Worm (Caenorhabditis elegans) whole organism, young adult: Measurements from ENCODE around the gene Y11D7A.8.

Experiments used
- B0019.2 ChIP-seq: fragments of 200-800 bp; sonication (Bioruptor generic); conservative IDR thresholded peaks from 2 replicates; pipeline ENCODE4 v1.3.6; 2022; ENCODE audit warnings: missing genetic modification reagents, missing genetic modification characterization, missing compliant biosample characterization
- B0261.1 ChIP-seq: sonication (generic microtip); optimal IDR thresholded peaks from 2 replicates; lab custom pipeline; 2016; ENCODE audit warnings: mild to moderate bottlenecking, missing genetic modification characterization, moderate library complexity, missing compliant biosample characterization
- B0336.3 ChIP-seq: fragments of 200-800 bp; sonication (Bioruptor generic); IDR thresholded peaks from 2 replicates; pipeline ENCODE4 v1.3.6; 2022; ENCODE audit warnings: missing genetic modification characterization, missing compliant biosample characterization
- C17E4.6 ChIP-seq: fragments of 200-800 bp; sonication (Bioruptor generic); IDR thresholded peaks from 2 replicates; pipeline ENCODE4 v1.3.6; 2022; ENCODE audit warnings: missing genetic modification reagents, missing genetic modification characterization, missing compliant biosample characterization
- F33H1.4 ChIP-seq: fragments of 200-800 bp; sonication (Bioruptor generic); IDR thresholded peaks from 2 replicates; pipeline ENCODE4 v1.3.6; 2022; ENCODE audit warnings: missing genetic modification reagents, missing genetic modification characterization, missing compliant biosample characterization
- F39B2.1 ChIP-seq: fragments of 200-800 bp; sonication (Bioruptor generic); IDR thresholded peaks from 2 replicates; pipeline ENCODE4 v1.3.6; 2022; ENCODE audit warnings: missing genetic modification reagents, missing genetic modification characterization, missing compliant biosample characterization
- F49E8.2 ChIP-seq: sonication (generic microtip); optimal IDR thresholded peaks from 3 replicates; lab custom pipeline; 2017; ENCODE audit warnings: missing genetic modification characterization, mild to moderate bottlenecking, missing compliant biosample characterization, antibody characterized with exemption, moderate library complexity; ENCODE audit not compliant: insufficient read depth
- K12H6.12 ChIP-seq: fragments of 200-800 bp; sonication (Bioruptor generic); optimal IDR thresholded peaks from 2 replicates; lab custom pipeline; 2018; ENCODE audit warnings: mild to moderate bottlenecking, missing genetic modification characterization, missing compliant biosample characterization
- T07F8.4 ChIP-seq: sonication (generic microtip); optimal IDR thresholded peaks from 2 replicates; lab custom pipeline; 2016; ENCODE audit warnings: mild to moderate bottlenecking, missing genetic modification characterization, moderate library complexity, missing compliant biosample characterization
- T26A5.8 ChIP-seq: sonication (generic microtip); optimal IDR thresholded peaks from 2 replicates; lab custom pipeline; 2016; ENCODE audit warnings: missing genetic modification characterization, missing compliant biosample characterization
- Y56A3A.18 ChIP-seq: fragments of 200-800 bp; sonication (Bioruptor generic); IDR thresholded peaks from 2 replicates; pipeline ENCODE4 v1.3.6; 2022; ENCODE audit warnings: missing genetic modification reagents, missing genetic modification characterization, missing compliant biosample characterization
- Y67H2A.10 ChIP-seq: fragments of 200-800 bp; sonication (Bioruptor generic); conservative IDR thresholded peaks from 2 replicates; pipeline ENCODE4 v1.3.6; 2022; ENCODE audit warnings: missing genetic modification reagents, missing genetic modification characterization, missing compliant biosample characterization
- akir-1 ChIP-seq: fragments of 200-800 bp; sonication (Bioruptor generic); optimal IDR thresholded peaks from 2 replicates; lab custom pipeline; 2018; ENCODE audit warnings: mild to moderate bottlenecking, missing genetic modification characterization, moderate library complexity, missing compliant biosample characterization
- atf-7 ChIP-seq: sonication (generic microtip); optimal IDR thresholded peaks from 2 replicates; lab custom pipeline; 2017; ENCODE audit warnings: mild to moderate bottlenecking, missing genetic modification characterization, missing compliant biosample characterization
- attf-3 ChIP-seq: fragments of 200-800 bp; sonication (Bioruptor generic); conservative IDR thresholded peaks from 2 replicates; pipeline ENCODE4 v1.3.6; 2022; ENCODE audit warnings: missing genetic modification reagents, missing genetic modification characterization, missing compliant biosample characterization
- attf-5 ChIP-seq: fragments of 200-800 bp; sonication (Bioruptor generic); optimal IDR thresholded peaks from 2 replicates; lab custom pipeline; 2018; ENCODE audit warnings: mild to moderate bottlenecking, missing genetic modification characterization, missing compliant biosample characterization
- attf-6 ChIP-seq: fragments of 200-800 bp; sonication (Bioruptor generic); IDR thresholded peaks from 2 replicates; pipeline ENCODE4 v1.3.6; 2022; ENCODE audit warnings: missing genetic modification reagents, missing genetic modification characterization, missing compliant biosample characterization
- cebp-1 ChIP-seq, 2 experiments: fragments of 200-800 bp in 1 of 2; sonication (Bioruptor generic) in 1 of 2; sonication (generic microtip) in 1 of 2; IDR thresholded peaks in 1 of 2; optimal IDR thresholded peaks in 1 of 2; 2 replicates each; pipeline versions ENCODE4 v1.3.6 to Lab custom; 2017 to 2022; ENCODE audit warnings: missing compliant biosample characterization in 2 of 2, missing genetic modification characterization in 2 of 2, mild to moderate bottlenecking in 1 of 2, missing genetic modification reagents in 1 of 2, moderate library complexity in 1 of 2
- ceh-40 ChIP-seq: fragments of 200-800 bp; sonication (Bioruptor generic); IDR thresholded peaks from 2 replicates; pipeline ENCODE4 v1.3.6; 2022; ENCODE audit warnings: missing genetic modification characterization, missing compliant biosample characterization
- ceh-79 ChIP-seq: sonication (generic microtip); optimal IDR thresholded peaks from 2 replicates; lab custom pipeline; 2017; ENCODE audit warnings: mild to moderate bottlenecking, missing genetic modification characterization, missing compliant biosample characterization
- ceh-91 ChIP-seq: fragments of 200-800 bp; sonication (Bioruptor generic); IDR thresholded peaks from 2 replicates; pipeline ENCODE4 v1.3.6; 2022; ENCODE audit warnings: missing genetic modification reagents, missing genetic modification characterization, missing compliant biosample characterization
- chd-7 ChIP-seq: sonication (generic microtip); optimal IDR thresholded peaks from 2 replicates; lab custom pipeline; 2016; ENCODE audit warnings: mild to moderate bottlenecking, missing genetic modification characterization, moderate library complexity, missing compliant biosample characterization
- dox-1 ChIP-seq: fragments of 200-800 bp; sonication (Bioruptor generic); IDR thresholded peaks from 2 replicates; pipeline ENCODE4 v1.3.6; 2022; ENCODE audit warnings: missing genetic modification reagents, missing genetic modification characterization, missing compliant biosample characterization
- dpl-1 ChIP-seq: fragments of 150-350 bp; optimal IDR thresholded peaks from 2 replicates; lab custom pipeline; 2014; ENCODE audit warnings: missing biosample characterization, missing genetic modification reagents, missing genetic modification characterization
- fkh-3 ChIP-seq: sonication (generic microtip); optimal IDR thresholded peaks from 2 replicates; lab custom pipeline; 2016; ENCODE audit warnings: mild to moderate bottlenecking, missing genetic modification characterization, missing compliant biosample characterization
- him-1 ChIP-seq: sonication (generic microtip); optimal IDR thresholded peaks from 2 replicates; lab custom pipeline; 2016; ENCODE audit warnings: missing genotype, missing genetic modification reagents, missing genetic modification characterization, missing compliant biosample characterization
- hlh-12 ChIP-seq: sonication (generic microtip); optimal IDR thresholded peaks from 2 replicates; lab custom pipeline; 2016; ENCODE audit warnings: missing genetic modification characterization, missing compliant biosample characterization
- let-526 ChIP-seq: fragments of 200-800 bp; sonication (Bioruptor generic); IDR thresholded peaks from 2 replicates; pipeline ENCODE4 v1.3.6; 2022; ENCODE audit warnings: missing genetic modification reagents, missing genetic modification characterization, missing compliant biosample characterization
- let-607 ChIP-seq, 2 experiments: fragments of 200-800 bp in 1 of 2; sonication (Bioruptor generic) in 1 of 2; sonication (generic microtip) in 1 of 2; optimal IDR thresholded peaks; 2 replicates each; lab custom pipeline; 2016 to 2018; ENCODE audit warnings: mild to moderate bottlenecking in 2 of 2, missing compliant biosample characterization in 2 of 2, missing genetic modification characterization in 2 of 2, moderate library complexity in 2 of 2, missing genotype in 1 of 2
- lin-26 ChIP-seq: fragments of 200-800 bp; sonication (Bioruptor generic); IDR thresholded peaks from 2 replicates; pipeline ENCODE4 v1.3.6; 2022; ENCODE audit warnings: missing genetic modification reagents, missing genetic modification characterization, missing compliant biosample characterization
- lin-35 ChIP-seq, 3 experiments: fragments of 150-350 bp in 2 of 3; sonication (generic microtip) in 1 of 3; optimal IDR thresholded peaks; 2 replicates each; lab custom pipeline; 2014 to 2018; ENCODE audit warnings: missing biosample characterization in 3 of 3, missing genetic modification characterization in 3 of 3, missing genetic modification reagents in 3 of 3
- nhr-27 ChIP-seq: fragments of 200-800 bp; sonication (Bioruptor generic); optimal IDR thresholded peaks from 2 replicates; lab custom pipeline; 2018; ENCODE audit warnings: mild to moderate bottlenecking, missing genetic modification characterization, moderate library complexity, missing compliant biosample characterization
- pbrm-1 ChIP-seq: fragments of 200-800 bp; sonication (Bioruptor generic); IDR thresholded peaks from 2 replicates; pipeline ENCODE4 v1.3.6; 2022; ENCODE audit warnings: missing genetic modification reagents, missing genetic modification characterization, missing compliant biosample characterization
- rcor-1 ChIP-seq: fragments of 200-800 bp; sonication (Bioruptor generic); IDR thresholded peaks from 2 replicates; pipeline ENCODE4 v1.3.6; 2022; ENCODE audit warnings: missing genetic modification reagents, missing genetic modification characterization, missing compliant biosample characterization
- repo-1 ChIP-seq: sonication (generic microtip); optimal IDR thresholded peaks from 2 replicates; lab custom pipeline; 2017; ENCODE audit warnings: mild to moderate bottlenecking, missing genetic modification characterization, missing compliant biosample characterization
- snpc-1.3 ChIP-seq: sonication (generic microtip); optimal IDR thresholded peaks from 2 replicates; lab custom pipeline; 2017; ENCODE audit warnings: missing genetic modification characterization, mild to moderate bottlenecking, missing compliant biosample characterization, antibody characterized with exemption, moderate library complexity, missing genotype, missing genetic modification reagents; ENCODE audit not compliant: insufficient read depth
- snpc-4 ChIP-seq, 5 experiments: fragments of 150-350 bp in 1 of 5; sonication (generic microtip) in 4 of 5; optimal IDR thresholded peaks; 2 replicates each; lab custom pipeline; 2014 to 2018; ENCODE audit warnings: missing genetic modification characterization in 5 of 5, missing biosample characterization in 3 of 5, antibody characterized with exemption in 2 of 5, mild to moderate bottlenecking in 2 of 5, missing compliant biosample characterization in 2 of 5, missing genotype in 2 of 5, moderate library complexity in 2 of 5, missing genetic modification reagents in 1 of 5
- tbx-9 ChIP-seq: sonication (generic microtip); optimal IDR thresholded peaks from 2 replicates; lab custom pipeline; 2016; ENCODE audit warnings: borderline replicate concordance, missing genetic modification characterization, inconsistent platforms, missing compliant biosample characterization
- unc-130 ChIP-seq: sonication (generic microtip); optimal IDR thresholded peaks from 2 replicates; lab custom pipeline; 2016; ENCODE audit warnings: missing genetic modification reagents, missing genetic modification characterization, missing compliant biosample characterization
- unc-62 ChIP-seq: fragments of 150-350 bp; optimal IDR thresholded peaks from 2 replicates; lab custom pipeline; 2014; ENCODE audit warnings: missing biosample characterization, missing genetic modification reagents, missing genetic modification characterization
- zim-3 ChIP-seq: sonication (generic microtip); optimal IDR thresholded peaks from 2 replicates; lab custom pipeline; 2017; ENCODE audit warnings: mild to moderate bottlenecking, missing genetic modification characterization, moderate library complexity, missing compliant biosample characterization
- ztf-18 ChIP-seq: sonication (generic microtip); optimal IDR thresholded peaks from 2 replicates; lab custom pipeline; 2016; ENCODE audit warnings: missing genotype, mild to moderate bottlenecking, missing genetic modification characterization, missing compliant biosample characterization

The Y11D7A.8 gene

DNA sequence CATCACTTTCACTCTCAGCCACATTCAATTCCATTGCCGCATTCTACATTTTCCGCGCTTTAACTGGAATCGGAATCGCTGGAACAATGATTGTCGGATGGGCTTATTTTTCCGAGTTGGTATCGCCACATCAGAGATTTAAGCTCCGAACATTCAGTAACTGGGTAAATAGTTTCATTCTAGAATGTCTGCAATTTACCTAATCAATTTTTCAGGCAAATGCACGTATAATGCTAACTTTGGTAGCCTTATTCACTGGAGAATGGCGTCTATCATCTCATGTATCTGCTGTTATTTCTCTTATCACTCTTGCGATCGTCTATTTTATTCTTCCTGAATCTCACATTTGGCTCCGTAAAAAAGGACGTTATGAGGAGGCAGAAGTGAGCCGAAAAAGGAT lies 32.8 kb upstream of the Y11D7A.8 start:
- TF ChIP-seq lin-35 (GFP tag; optimal IDR thresholded peaks at IDR 0.05; lab: Kevin White, UChicago) (no peak), ceh-40 (GFP tag; lab: Robert Waterston, UW) (no peak), dpl-1 (GFP tag; lab: Kevin White, UChicago) (no peak), T07F8.4 (no peak), fkh-3 (tag; lab: Kevin White, UChicago) (no peak), unc-130 (GFP tag; lab: Kevin White, UChicago) (no peak), chd-7 (tag; lab: Kevin White, UChicago) (no peak), Y67H2A.10 (GFP tag; lab: Robert Waterston, UW) (no peak), ceh-91 (GFP tag; lab: Robert Waterston, UW) (no peak), ztf-18 (tag; lab: Kevin White, UChicago) (no peak), pbrm-1 (GFP tag; lab: Robert Waterston, UW) (no peak)

DNA sequence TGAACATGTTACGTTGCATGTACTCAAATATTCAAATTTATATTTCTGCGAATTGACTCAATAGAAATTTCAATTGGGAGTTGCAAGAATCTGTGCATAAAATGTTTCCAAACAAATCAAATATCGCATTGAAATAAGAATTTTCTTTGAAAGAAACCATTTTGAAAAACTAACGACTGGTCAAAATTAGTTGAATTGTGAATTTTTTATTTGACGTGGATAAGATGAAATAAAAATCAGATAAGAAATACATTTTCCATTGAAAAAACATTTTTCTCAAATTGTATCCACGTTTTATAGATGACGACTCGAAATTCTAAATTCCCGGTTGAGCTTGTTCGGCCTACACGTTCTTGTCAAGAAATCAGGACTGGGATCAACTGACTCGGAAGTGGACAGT lies 26.4 kb upstream of the Y11D7A.8 start, which contains the start of gene C46C2.3:
C46C2.3 (plus strand) TSS at position 301 of the 400 bp plus-strand sequence.
- TF ChIP-seq atf-7 (tag; lab: Kevin White, UChicago) (no peak), dox-1 (GFP tag; lab: Robert Waterston, UW) (no peak), unc-62 (GFP tag; lab: Kevin White, UChicago) (no peak), Y56A3A.18 (GFP tag; lab: Robert Waterston, UW) (no peak), snpc-1.3 (no peak), repo-1 (no peak), B0261.1 (no peak), tbx-9 (tag; lab: Kevin White, UChicago) (no peak), let-607 (tag; optimal IDR thresholded peaks at IDR 0.05; lab: Kevin White, UChicago) (no peak), lin-26 (GFP tag; lab: Robert Waterston, UW) (no peak), rcor-1 (no peak), attf-3 (GFP tag; lab: Robert Waterston, UW) (no peak), snpc-4 (GFP tag; optimal IDR thresholded peaks at IDR 0.05; lab: Kevin White, UChicago) (no peak), snpc-4 (tag; optimal IDR thresholded peaks at IDR 0.05; lab: Kevin White, UChicago) (no peak), him-1 (tag; lab: Kevin White, UChicago) (no peak), ceh-40 (GFP tag; lab: Robert Waterston, UW) (no peak), akir-1 (GFP tag; lab: Kevin White, UChicago) (no peak), ceh-79 (tag; lab: Kevin White, UChicago) (no peak), F49E8.2 (tag; lab: Kevin White, UChicago) (no peak), zim-3 (tag; lab: Kevin White, UChicago) (no peak)

DNA sequence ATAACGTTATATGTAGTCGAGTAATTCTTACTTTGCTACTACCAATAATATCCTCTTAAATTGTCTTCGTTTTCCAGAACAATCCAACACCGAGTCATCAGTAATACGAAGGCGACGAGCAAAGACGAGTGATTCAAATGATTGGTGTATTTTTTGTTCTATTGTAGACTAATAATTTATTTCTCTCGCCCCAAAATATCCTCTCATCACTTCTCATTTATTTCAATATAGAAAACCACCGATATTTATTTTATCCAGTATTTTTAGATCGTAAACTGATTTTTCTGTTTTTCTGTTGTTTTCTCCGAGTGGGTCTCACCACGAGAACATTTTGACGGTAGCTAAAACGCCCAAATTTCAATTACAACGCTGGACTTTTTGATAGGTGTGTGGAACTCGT lies 23.5 kb upstream of the Y11D7A.8 start:
- TF ChIP-seq cebp-1 (GFP tag; IDR thresholded peaks at IDR 0.05; lab: Robert Waterston, UW) (no peak), cebp-1 (tag; optimal IDR thresholded peaks at IDR 0.05; lab: Kevin White, UChicago) (no peak), snpc-4 (GFP tag; optimal IDR thresholded peaks at IDR 0.05; lab: Kevin White, UChicago) (no peak), snpc-4 (tag; optimal IDR thresholded peaks at IDR 0.05; lab: Kevin White, UChicago) (no peak), K12H6.12 (tag; lab: Kevin White, UChicago) (no peak), T26A5.8 (tag; lab: Kevin White, UChicago) (no peak), chd-7 (tag; lab: Kevin White, UChicago) (no peak), attf-5 (GFP tag; lab: Kevin White, UChicago) (no peak), nhr-27 (tag; lab: Kevin White, UChicago) (no peak), hlh-12 (tag; lab: Kevin White, UChicago) (no peak), attf-6 (GFP tag; lab: Robert Waterston, UW) (no peak), F39B2.1 (no peak), B0336.3 (GFP tag; lab: Robert Waterston, UW) (no peak), B0019.2 (GFP tag; lab: Robert Waterston, UW) (no peak), let-526 (GFP tag; lab: Robert Waterston, UW) (no peak), F33H1.4 (GFP tag; lab: Robert Waterston, UW) (no peak), lin-35 (GFP tag; optimal IDR thresholded peaks at IDR 0.05; lab: Kevin White, UChicago) (no peak), C17E4.6 (no peak)
